Fruit fly (Drosophila melanogaster) Kc167 (cell line): Measurements from ENCODE around the gene CG8236.

ENCODE experiments used
- Myc ChIP-seq: fragments of >200 bp; optimal IDR thresholded peaks from 2 replicates; lab custom pipeline; 2017; ENCODE audit warnings: missing external identifiers
- Sin3A ChIP-seq: fragments of >200 bp; optimal IDR thresholded peaks from 2 replicates; lab custom pipeline; 2018; ENCODE audit warnings: missing external identifiers
- h ChIP-seq: fragments of >200 bp; optimal IDR thresholded peaks from 3 replicates; lab custom pipeline; 2018; ENCODE audit warnings: missing external identifiers
- insv ChIP-seq: fragments of >200 bp; optimal IDR thresholded peaks from 3 replicates; lab custom pipeline; 2018; ENCODE audit warnings: missing external identifiers
- psq ChIP-seq: fragments of >200 bp; optimal IDR thresholded peaks from 2 replicates; lab custom pipeline; 2017; ENCODE audit warnings: missing external identifiers
- ttk ChIP-seq: sonication (Bioruptor generic); optimal IDR thresholded peaks from 2 replicates; lab custom pipeline; 2017; ENCODE audit warnings: missing external identifiers

- TF ChIP-seq psq (lab: Kevin White, UChicago) (no peak), h (lab: Kevin White, UChicago) (no peak), insv (lab: Kevin White, UChicago) (no peak), ttk (no peak), Myc (lab: Kevin White, UChicago) (no peak), Sin3A (lab: Kevin White, UChicago) (no peak)
Observed at dm6 chr3R:8740118-8740517, 29.1 kb upstream of the CG8236 start.
